Worm (Caenorhabditis elegans) whole organism, early embryonic: ENCODE results near the gene hpk-1.

ENCODE experiments used
- aly-1 ChIP-seq: sonication (generic microtip); optimal IDR thresholded peaks from 2 replicates; lab custom pipeline; 2016; ENCODE audit warnings: missing genetic modification characterization, missing compliant biosample characterization
- ama-1 ChIP-seq: fragments of 150-350 bp; optimal IDR thresholded peaks from 2 replicates; lab custom pipeline; 2014
- hmbx-1 ChIP-seq: sonication (generic microtip); optimal IDR thresholded peaks from 2 replicates; lab custom pipeline; 2016; ENCODE audit warnings: mild to moderate bottlenecking, missing genetic modification characterization, missing compliant biosample characterization
- hmg-4 ChIP-seq: fragments of 200-800 bp; sonication (Bioruptor generic); optimal IDR thresholded peaks from 2 replicates; lab custom pipeline; 2018; ENCODE audit warnings: mild to moderate bottlenecking, missing genetic modification characterization, missing compliant biosample characterization
- hnd-1 ChIP-seq: sonication (generic microtip); optimal IDR thresholded peaks from 2 replicates; lab custom pipeline; 2016; ENCODE audit warnings: missing genetic modification characterization, missing compliant biosample characterization
- pes-1 ChIP-seq: fragments of 200-800 bp; sonication (Bioruptor generic); IDR thresholded peaks from 2 replicates; pipeline ENCODE4 v1.3.6; 2022; ENCODE audit warnings: missing genetic modification reagents, missing genetic modification characterization, missing compliant biosample characterization
- scrt-1 ChIP-seq: fragments of 200-800 bp; sonication (Bioruptor generic); IDR thresholded peaks from 2 replicates; pipeline ENCODE4 v1.3.6; 2022; ENCODE audit warnings: missing genetic modification characterization, missing compliant biosample characterization
- tbx-11 ChIP-seq: fragments of 200-800 bp; sonication (Bioruptor generic); IDR thresholded peaks from 2 replicates; pipeline ENCODE4 v1.3.6; 2022; ENCODE audit warnings: missing genetic modification characterization, missing compliant biosample characterization
- tbx-37 ChIP-seq: fragments of 200-800 bp; sonication (Bioruptor generic); conservative IDR thresholded peaks from 2 replicates; pipeline ENCODE4 v1.3.6; 2022; ENCODE audit warnings: missing genetic modification reagents, missing genetic modification characterization, missing compliant biosample characterization
- tra-4 ChIP-seq: sonication (generic microtip); optimal IDR thresholded peaks from 2 replicates; lab custom pipeline; 2017; ENCODE audit warnings: missing genetic modification characterization, missing compliant biosample characterization

DNA sequence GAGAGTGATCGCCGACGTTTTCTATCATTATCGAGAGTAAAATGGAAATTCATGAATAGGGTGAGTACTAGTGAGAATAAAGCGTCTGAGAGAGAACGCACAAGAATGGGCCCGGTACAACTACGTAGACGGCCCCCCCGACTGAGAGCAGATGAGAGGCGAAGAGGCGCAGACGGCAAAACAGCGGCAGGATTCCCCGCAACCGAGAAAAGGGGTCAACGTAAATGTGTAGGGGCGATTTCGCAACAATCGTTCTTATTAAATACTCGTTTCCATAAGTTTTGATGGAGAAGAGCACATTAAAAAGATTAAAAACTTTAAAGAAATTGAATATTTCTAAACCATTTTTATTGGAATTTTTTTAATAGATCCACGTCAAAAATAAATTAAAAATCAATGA, 2.4 kb downstream of the hpk-1 start:
- TF ChIP-seq tbx-11 (GFP tag; lab: Robert Waterston, UW): no peak
- no peak for TF ChIP-seq hnd-1
- TF ChIP-seq ama-1: no peak
- no peak for TF ChIP-seq pes-1
- no peak for TF ChIP-seq tbx-37 (GFP tag; lab: Robert Waterston, UW)
- TF ChIP-seq hmbx-1 (tag; lab: Kevin White, UChicago): no peak
- no peak for TF ChIP-seq scrt-1 (GFP tag; lab: Robert Waterston, UW)
- TF ChIP-seq tra-4: no peak
- no peak for TF ChIP-seq hmg-4 (GFP tag; lab: Kevin White, UChicago)
- TF ChIP-seq aly-1: no peak
